Fruit fly (Drosophila melanogaster) whole organism, embryonic: Measurements from ENCODE around the gene CG31525.

ENCODE experiments used
- Ada2b ChIP-seq: fragments of 200-800 bp; sonication (Bioruptor generic); IDR thresholded peaks from 2 replicates; pipeline ENCODE4 v1.3.6; 2022; ENCODE audit warnings: missing biosample characterization, missing genetic modification characterization
- Aef1 ChIP-seq: fragments of 200-800 bp; sonication (Bioruptor generic); IDR thresholded peaks from 3 replicates; pipeline ENCODE4 v1.3.6; 2022; ENCODE audit warnings: missing biosample characterization, missing genetic modification characterization
- CG10431 ChIP-seq: fragments of 200-800 bp; sonication (Bioruptor generic); optimal IDR thresholded peaks from 3 replicates; lab custom pipeline; 2018; ENCODE audit warnings: missing biosample characterization, mild to moderate bottlenecking, missing genetic modification characterization
- CG10654 ChIP-seq: fragments of 200-800 bp; sonication (Bioruptor generic); optimal IDR thresholded peaks from 2 replicates; lab custom pipeline; 2016; ENCODE audit warnings: missing biosample characterization, missing genetic modification characterization
- CG11560 ChIP-seq: fragments of 200-800 bp; sonication (Bioruptor generic); IDR thresholded peaks from 3 replicates; pipeline ENCODE4 v1.3.6; 2022; ENCODE audit warnings: missing biosample characterization, missing genetic modification characterization
- CG11696 ChIP-seq: fragments of 200-800 bp; sonication (Bioruptor generic); IDR thresholded peaks from 2 replicates; pipeline ENCODE4 v1.3.6; 2022; ENCODE audit warnings: missing biosample characterization, missing genetic modification characterization
- CG11723 ChIP-seq: fragments of 200-800 bp; sonication (Bioruptor generic); optimal IDR thresholded peaks from 2 replicates; lab custom pipeline; 2017; ENCODE audit warnings: missing biosample characterization, mild to moderate bottlenecking, missing genetic modification characterization
- CG12155 ChIP-seq: fragments of 200-800 bp; sonication (Bioruptor generic); optimal IDR thresholded peaks from 3 replicates; lab custom pipeline; 2016; ENCODE audit warnings: missing biosample characterization, missing genetic modification characterization
- CG12942 ChIP-seq: fragments of 200-800 bp; sonication (Bioruptor generic); optimal IDR thresholded peaks from 3 replicates; lab custom pipeline; 2016; ENCODE audit warnings: missing biosample characterization, missing genetic modification characterization
- CG13624 ChIP-seq: fragments of 200-800 bp; sonication (Bioruptor generic); optimal IDR thresholded peaks from 2 replicates; lab custom pipeline; 2016; ENCODE audit warnings: missing biosample characterization, missing genetic modification characterization
- CG1529 ChIP-seq: fragments of 200-800 bp; sonication (Bioruptor generic); optimal IDR thresholded peaks from 3 replicates; lab custom pipeline; 2018; ENCODE audit warnings: missing biosample characterization, missing genetic modification characterization
- CG1647 ChIP-seq: fragments of 200-800 bp; sonication (Bioruptor generic); optimal IDR thresholded peaks from 3 replicates; lab custom pipeline; 2016; ENCODE audit warnings: missing biosample characterization, missing genetic modification characterization
- CG17328 ChIP-seq: fragments of 200-800 bp; sonication (Bioruptor generic); IDR thresholded peaks from 2 replicates; pipeline ENCODE4 v1.3.6; 2022; ENCODE audit warnings: missing biosample characterization, missing genetic modification characterization
- CG17568 ChIP-seq: fragments of 200-800 bp; sonication (Bioruptor generic); optimal IDR thresholded peaks from 2 replicates; lab custom pipeline; 2018; ENCODE audit warnings: missing biosample characterization, mild to moderate bottlenecking, missing genetic modification characterization, moderate library complexity
- CG1832 ChIP-seq: fragments of 200-800 bp; sonication (Bioruptor generic); optimal IDR thresholded peaks from 2 replicates; lab custom pipeline; 2017; ENCODE audit warnings: missing biosample characterization, mild to moderate bottlenecking, missing genetic modification characterization, inconsistent platforms
- CG31224 ChIP-seq: fragments of 200-800 bp; sonication (Bioruptor generic); IDR thresholded peaks from 2 replicates; pipeline ENCODE4 v1.3.6; 2022; ENCODE audit warnings: missing biosample characterization, missing genetic modification characterization
- CG3163 ChIP-seq: fragments of 200-800 bp; sonication (Bioruptor generic); optimal IDR thresholded peaks from 3 replicates; lab custom pipeline; 2016; ENCODE audit warnings: missing biosample characterization, missing genetic modification characterization
- CG32532 ChIP-seq: fragments of 200-800 bp; sonication (Bioruptor generic); IDR thresholded peaks from 2 replicates; pipeline ENCODE4 v1.3.6; 2022; ENCODE audit warnings: missing biosample characterization, missing genetic modification characterization
- CG3726 ChIP-seq: fragments of 200-800 bp; sonication (Bioruptor generic); IDR thresholded peaks from 3 replicates; pipeline ENCODE4, ENCODE4 v1.3.6; 2022; ENCODE audit warnings: missing biosample characterization, missing genetic modification characterization
- CG4360 ChIP-seq: fragments of 200-800 bp; sonication (Bioruptor generic); IDR thresholded peaks from 2 replicates; pipeline ENCODE4 v1.3.6; 2022; ENCODE audit warnings: missing biosample characterization, missing genetic modification characterization
- CG5953 ChIP-seq: fragments of 200-800 bp; sonication (Bioruptor generic); IDR thresholded peaks from 2 replicates; pipeline ENCODE4 v1.3.6; 2022; ENCODE audit warnings: missing biosample characterization, missing genetic modification characterization
- CG6683 ChIP-seq: fragments of 200-800 bp; sonication (Bioruptor generic); optimal IDR thresholded peaks from 2 replicates; lab custom pipeline; 2017; ENCODE audit warnings: missing biosample characterization, mild to moderate bottlenecking, missing genetic modification characterization, missing genetic modification reagents
- CG6765 ChIP-seq: fragments of 200-800 bp; sonication (Bioruptor generic); optimal IDR thresholded peaks from 3 replicates; lab custom pipeline; 2017; ENCODE audit warnings: missing biosample characterization, mild to moderate bottlenecking, missing genetic modification characterization
- CG8924 ChIP-seq: fragments of 200-800 bp; optimal IDR thresholded peaks from 3 replicates; lab custom pipeline; 2019; ENCODE audit warnings: missing biosample characterization, mild to moderate bottlenecking, missing genetic modification characterization, moderate library complexity
- Deaf1 ChIP-seq: fragments of 200-800 bp; optimal IDR thresholded peaks from 3 replicates; lab custom pipeline; 2019; ENCODE audit warnings: missing biosample characterization, mild to moderate bottlenecking, missing genetic modification characterization, moderate library complexity
- HLH54F ChIP-seq: fragments of 200-800 bp; sonication (Bioruptor generic); optimal IDR thresholded peaks from 3 replicates; lab custom pipeline; 2016; ENCODE audit warnings: missing biosample characterization, missing genetic modification characterization
- Hand ChIP-seq: fragments of 200-800 bp; sonication (Bioruptor generic); optimal IDR thresholded peaks from 2 replicates; lab custom pipeline; 2017; ENCODE audit warnings: mild to moderate bottlenecking, missing biosample characterization, missing genetic modification reagents, missing genetic modification characterization
- Mad ChIP-seq: fragments of 200-800 bp; sonication (Bioruptor generic); optimal IDR thresholded peaks from 2 replicates; lab custom pipeline; 2016; ENCODE audit warnings: missing biosample characterization, missing genetic modification characterization
- Meics ChIP-seq: fragments of 200-800 bp; sonication (Bioruptor generic); optimal IDR thresholded peaks from 2 replicates; lab custom pipeline; 2017; ENCODE audit warnings: missing biosample characterization, mild to moderate bottlenecking, missing genetic modification characterization
- Myb ChIP-seq: fragments of 200-800 bp; sonication (Bioruptor generic); optimal IDR thresholded peaks from 2 replicates; lab custom pipeline; 2016; ENCODE audit warnings: missing biosample characterization, missing genetic modification characterization
- Scr ChIP-seq: fragments of 200-800 bp; sonication (Bioruptor generic); IDR thresholded peaks from 2 replicates; pipeline ENCODE4 v1.3.6; 2022; ENCODE audit warnings: missing biosample characterization, missing genetic modification characterization; ENCODE audit not compliant: partially characterized antibody
- Six4 ChIP-seq: fragments of 200-800 bp; sonication (Bioruptor generic); optimal IDR thresholded peaks from 2 replicates; lab custom pipeline; 2016; ENCODE audit warnings: missing biosample characterization, missing genetic modification characterization
- ac ChIP-seq: fragments of 200-800 bp; sonication (Bioruptor generic); optimal IDR thresholded peaks from 3 replicates; lab custom pipeline; 2017; ENCODE audit warnings: missing biosample characterization, mild to moderate bottlenecking, missing genetic modification characterization
- br ChIP-seq: fragments of >200 bp; optimal IDR thresholded peaks from 2 replicates; lab custom pipeline; 2017
- croc ChIP-seq: fragments of 200-800 bp; sonication (Bioruptor generic); conservative IDR thresholded peaks from 3 replicates; pipeline ENCODE4 v1.3.6; 2022; ENCODE audit warnings: missing biosample characterization, missing genetic modification characterization
- esg ChIP-seq: fragments of 200-800 bp; sonication (Bioruptor generic); conservative IDR thresholded peaks from 2 replicates; pipeline ENCODE4 v1.3.6; 2022; ENCODE audit warnings: missing biosample characterization, missing genetic modification characterization
- fd102C ChIP-seq: fragments of 200-800 bp; sonication (Bioruptor generic); optimal IDR thresholded peaks from 2 replicates; lab custom pipeline; 2018; ENCODE audit warnings: missing biosample characterization, mild to moderate bottlenecking, missing genetic modification characterization, moderate library complexity
- fd3F ChIP-seq: fragments of 200-800 bp; sonication (Bioruptor generic); optimal IDR thresholded peaks from 2 replicates; lab custom pipeline; 2018; ENCODE audit warnings: missing biosample characterization, mild to moderate bottlenecking, missing genetic modification characterization, moderate library complexity
- jing ChIP-seq: fragments of 200-800 bp; sonication (Bioruptor generic); optimal IDR thresholded peaks from 2 replicates; lab custom pipeline; 2018; ENCODE audit warnings: missing biosample characterization, mild to moderate bottlenecking, missing genetic modification characterization
- ken ChIP-seq: fragments of 200-800 bp; sonication (Bioruptor generic); IDR thresholded peaks from 3 replicates; pipeline ENCODE4 v1.3.6; 2022; ENCODE audit warnings: missing biosample characterization, missing genetic modification characterization
- kni ChIP-seq: fragments of 200-800 bp; sonication (Bioruptor generic); optimal IDR thresholded peaks from 3 replicates; lab custom pipeline; 2017; ENCODE audit warnings: mild to moderate bottlenecking, missing biosample characterization, missing genetic modification reagents, missing genetic modification characterization
- nerfin-1 ChIP-seq: fragments of 200-800 bp; sonication (Bioruptor generic); optimal IDR thresholded peaks from 3 replicates; lab custom pipeline; 2019; ENCODE audit warnings: missing biosample characterization, mild to moderate bottlenecking, missing genetic modification characterization, moderate library complexity
- pum ChIP-seq: fragments of 200-800 bp; sonication (Bioruptor generic); optimal IDR thresholded peaks from 2 replicates; lab custom pipeline; 2016; ENCODE audit warnings: missing biosample characterization, missing genetic modification characterization
- ranshi ChIP-seq: fragments of 200-800 bp; sonication (Bioruptor generic); IDR thresholded peaks from 2 replicates; pipeline ENCODE4 v1.3.6; 2022; ENCODE audit warnings: missing biosample characterization, missing genetic modification characterization
- repo ChIP-seq: fragments of 200-800 bp; sonication (Bioruptor generic); optimal IDR thresholded peaks from 2 replicates; lab custom pipeline; 2016; ENCODE audit warnings: missing biosample characterization, missing genetic modification characterization
- schlank ChIP-seq: fragments of 200-800 bp; sonication (Bioruptor generic); optimal IDR thresholded peaks from 2 replicates; lab custom pipeline; 2018; ENCODE audit warnings: missing biosample characterization, mild to moderate bottlenecking, missing genetic modification characterization
- stc ChIP-seq: fragments of 200-800 bp; sonication (Bioruptor generic); IDR thresholded peaks from 2 replicates; pipeline ENCODE4 v1.3.6; 2022; ENCODE audit warnings: missing biosample characterization, missing genetic modification characterization
- unpg ChIP-seq: fragments of 200-800 bp; sonication (Bioruptor generic); optimal IDR thresholded peaks from 3 replicates; lab custom pipeline; 2018; ENCODE audit warnings: missing biosample characterization, mild to moderate bottlenecking, missing genetic modification characterization, moderate library complexity
- wek ChIP-seq: fragments of 200-800 bp; sonication (Bioruptor generic); optimal IDR thresholded peaks from 3 replicates; lab custom pipeline; 2018; ENCODE audit warnings: missing biosample characterization, mild to moderate bottlenecking, missing genetic modification characterization, moderate library complexity
- z ChIP-seq: fragments of 200-800 bp; sonication (Bioruptor generic); IDR thresholded peaks from 3 replicates; pipeline ENCODE4 v1.3.6; 2022; ENCODE audit warnings: missing biosample characterization, missing genetic modification characterization

The CG31525 gene

dm6 chr3R:4452345-4453044 is 25.7 kb downstream of the CG31525 start (continued):
- TF ChIP-seq CG10431 (GFP tag; lab: Kevin White, UChicago) (no peak), ac (GFP tag; lab: Kevin White, UChicago) (no peak), CG12155 (GFP tag; lab: Kevin White, UChicago) (no peak), CG1529 (GFP tag; lab: Kevin White, UChicago) (no peak), CG8924 (no peak), croc (GFP tag; lab: Robert Waterston, UW) (no peak), Six4 (GFP tag; lab: Kevin White, UChicago) (no peak), CG12942 (GFP tag; lab: Kevin White, UChicago) (no peak), CG10654 (GFP tag; lab: Kevin White, UChicago) (no peak), CG17568 (GFP tag; lab: Kevin White, UChicago) (no peak), Meics (no peak), Ada2b (GFP tag; lab: Robert Waterston, UW) (no peak), jing (GFP tag; lab: Kevin White, UChicago) (no peak), ranshi (GFP tag; lab: Robert Waterston, UW) (no peak), CG1832 (GFP tag; lab: Kevin White, UChicago) (peak; percentile 52), fd3F (no peak), unpg (no peak), CG11696 (GFP tag; lab: Robert Waterston, UW) (no peak), schlank (tag; lab: Kevin White, UChicago) (no peak), z (GFP tag; lab: Robert Waterston, UW) (no peak), CG6765 (GFP tag; lab: Kevin White, UChicago) (no peak), CG6683 (GFP tag; lab: Kevin White, UChicago) (no peak), CG31224 (GFP tag; lab: Robert Waterston, UW) (no peak), kni (GFP tag; lab: Kevin White, UChicago) (no peak), stc (GFP tag; lab: Robert Waterston, UW) (no peak), CG1647 (GFP tag; lab: Kevin White, UChicago) (no peak), wek (GFP tag; lab: Kevin White, UChicago) (no peak), CG32532 (GFP tag; lab: Robert Waterston, UW) (peak; percentile 20; the same call in 1 of the 2 replicates), Mad (GFP tag; lab: Kevin White, UChicago) (no peak), CG3163 (peak; percentile 81), Scr (peak; percentile 21; the same call in 1 of the 2 replicates), CG11560 (tag; lab: Robert Waterston, UW) (no peak), br (lab: Kevin White, UChicago) (no peak)

dm6 chr3R:4453213-4453956 is 26.6 kb downstream of the CG31525 start:
- TF ChIP-seq CG4360 (peak; percentile 52; the same call in 1 of the 2 replicates), CG3726 (GFP tag; lab: Robert Waterston, UW) (no peak), nerfin-1 (tag; lab: Kevin White, UChicago) (no peak), esg (GFP tag; lab: Robert Waterston, UW) (no peak), Aef1 (GFP tag; lab: Robert Waterston, UW) (no peak), Myb (GFP tag; lab: Kevin White, UChicago) (no peak), pum (no peak), Scr (0 out of 2 replicates have a peak, but pooled peaks have one; percentile 47), CG17328 (GFP tag; lab: Robert Waterston, UW) (peak; percentile 50; the same call in 1 of the 2 replicates), Hand (peak; percentile 61), Meics (no peak), fd102C (GFP tag; lab: Kevin White, UChicago) (no peak), ken (GFP tag; lab: Robert Waterston, UW) (peak; percentile 19; the same call in 1 of the 3 replicates), HLH54F (GFP tag; lab: Kevin White, UChicago) (no peak), Deaf1 (tag; lab: Kevin White, UChicago) (peak; percentile 64), repo (GFP tag; lab: Kevin White, UChicago) (no peak), CG5953 (GFP tag; lab: Robert Waterston, UW) (0 out of 2 replicates have a peak, but pooled peaks have one; percentile 26), CG11723 (GFP tag; lab: Kevin White, UChicago) (peak; percentile 30), CG13624 (GFP tag; lab: Kevin White, UChicago) (no peak)
